Worm (Caenorhabditis elegans) whole organism, early embryonic: ENCODE data around the gene asg-2.

Experiments used
- B0310.2 ChIP-seq: sonication (generic microtip); optimal IDR thresholded peaks from 2 replicates; lab custom pipeline; 2016; ENCODE audit warnings: mild to moderate bottlenecking, missing genetic modification characterization, missing compliant biosample characterization
- F13C5.2 ChIP-seq: sonication (generic microtip); optimal IDR thresholded peaks from 2 replicates; lab custom pipeline; 2017; ENCODE audit warnings: mild to moderate bottlenecking, missing genetic modification characterization, inconsistent platforms, missing compliant biosample characterization
- aly-1 ChIP-seq: sonication (generic microtip); optimal IDR thresholded peaks from 2 replicates; lab custom pipeline; 2016; ENCODE audit warnings: missing genetic modification characterization, missing compliant biosample characterization
- ama-1 ChIP-seq: fragments of 150-350 bp; optimal IDR thresholded peaks from 2 replicates; lab custom pipeline; 2014
- ceh-13 ChIP-seq: fragments of 200-800 bp; sonication (Bioruptor generic); optimal IDR thresholded peaks from 2 replicates; lab custom pipeline; 2018; ENCODE audit warnings: mild to moderate bottlenecking, missing genetic modification characterization, missing compliant biosample characterization
- ceh-36 ChIP-seq: sonication (generic microtip); optimal IDR thresholded peaks from 2 replicates; lab custom pipeline; 2016; ENCODE audit warnings: missing genetic modification characterization, inconsistent platforms, missing compliant biosample characterization
- ets-7 ChIP-seq: sonication (generic microtip); optimal IDR thresholded peaks from 2 replicates; lab custom pipeline; 2016; ENCODE audit warnings: missing genotype, missing genetic modification characterization, missing compliant biosample characterization
- flt-1 ChIP-seq: fragments of 200-800 bp; sonication (Bioruptor generic); IDR thresholded peaks from 2 replicates; pipeline ENCODE4 v1.3.6; 2022; ENCODE audit warnings: missing genetic modification characterization, missing compliant biosample characterization
- hmbx-1 ChIP-seq: sonication (generic microtip); optimal IDR thresholded peaks from 2 replicates; lab custom pipeline; 2016; ENCODE audit warnings: mild to moderate bottlenecking, missing genetic modification characterization, missing compliant biosample characterization
- hmg-4 ChIP-seq: fragments of 200-800 bp; sonication (Bioruptor generic); optimal IDR thresholded peaks from 2 replicates; lab custom pipeline; 2018; ENCODE audit warnings: mild to moderate bottlenecking, missing genetic modification characterization, missing compliant biosample characterization
- hnd-1 ChIP-seq: sonication (generic microtip); optimal IDR thresholded peaks from 2 replicates; lab custom pipeline; 2016; ENCODE audit warnings: missing genetic modification characterization, missing compliant biosample characterization
- pes-1 ChIP-seq: fragments of 200-800 bp; sonication (Bioruptor generic); IDR thresholded peaks from 2 replicates; pipeline ENCODE4 v1.3.6; 2022; ENCODE audit warnings: missing genetic modification reagents, missing genetic modification characterization, missing compliant biosample characterization
- scrt-1 ChIP-seq: fragments of 200-800 bp; sonication (Bioruptor generic); IDR thresholded peaks from 2 replicates; pipeline ENCODE4 v1.3.6; 2022; ENCODE audit warnings: missing genetic modification characterization, missing compliant biosample characterization
- sea-1 ChIP-seq: fragments of 200-800 bp; sonication (Bioruptor generic); conservative IDR thresholded peaks from 2 replicates; pipeline ENCODE4 v1.3.6; 2022; ENCODE audit warnings: missing genetic modification characterization, missing compliant biosample characterization
- tbx-11 ChIP-seq: fragments of 200-800 bp; sonication (Bioruptor generic); IDR thresholded peaks from 2 replicates; pipeline ENCODE4 v1.3.6; 2022; ENCODE audit warnings: missing genetic modification characterization, missing compliant biosample characterization
- tbx-37 ChIP-seq: fragments of 200-800 bp; sonication (Bioruptor generic); conservative IDR thresholded peaks from 2 replicates; pipeline ENCODE4 v1.3.6; 2022; ENCODE audit warnings: missing genetic modification reagents, missing genetic modification characterization, missing compliant biosample characterization
- tra-4 ChIP-seq: sonication (generic microtip); optimal IDR thresholded peaks from 2 replicates; lab custom pipeline; 2017; ENCODE audit warnings: missing genetic modification characterization, missing compliant biosample characterization

asg-2 gene

ce11 chrX:6844394-6845072 is 3.5 kb downstream of the asg-2 start, which contains the start of gene C53B7.3:
Gene C53B7.3 (plus strand): TSS chrX:6844755.
- TF ChIP-seq hmbx-1 (tag; lab: Kevin White, UChicago) (no peak), ets-7 (tag; lab: Kevin White, UChicago) (no peak), hnd-1 (tag; lab: Kevin White, UChicago) (no peak), B0310.2 (no peak), tbx-37 (GFP tag; lab: Robert Waterston, UW) (no peak), tbx-11 (GFP tag; lab: Robert Waterston, UW) (no peak)

ce11 chrX:6845934-6846333 is 4.9 kb downstream of the asg-2 start, which contains the start of gene C53B7.2:
Gene C53B7.2 (plus strand): TSS chrX:6846234.
- TF ChIP-seq B0310.2, result no peak
- TF ChIP-seq scrt-1 (GFP tag; lab: Robert Waterston, UW), result no peak
- no peak for TF ChIP-seq F13C5.2 (tag; lab: Kevin White, UChicago)
- TF ChIP-seq aly-1 (tag; lab: Kevin White, UChicago), result no peak
- TF ChIP-seq hmbx-1 (tag; lab: Kevin White, UChicago), result no peak
- no peak for TF ChIP-seq hnd-1 (tag; lab: Kevin White, UChicago)

DNA sequence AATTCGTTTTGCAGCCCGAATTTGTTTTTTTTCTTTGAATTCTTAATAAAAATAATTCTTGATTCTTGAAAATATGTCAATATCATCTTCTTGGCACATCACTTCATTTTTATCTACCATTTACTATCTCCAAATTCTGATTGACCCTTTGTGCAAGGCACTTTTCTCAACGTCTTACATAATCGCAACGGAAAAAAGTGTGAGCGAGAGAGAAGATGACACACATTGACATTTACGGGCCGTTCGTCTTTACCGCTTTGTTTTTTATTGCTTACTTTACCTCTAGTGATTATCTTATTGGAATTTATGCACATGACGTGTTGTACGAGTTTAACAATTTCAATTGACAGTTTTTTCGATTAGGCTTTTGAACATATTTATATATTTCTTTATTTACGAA is 7.5 kb downstream of the asg-2 start:
- TF ChIP-seq ets-7 (tag; lab: Kevin White, UChicago) (no peak), ceh-36 (tag; lab: Kevin White, UChicago) (no peak), B0310.2 (no peak), pes-1 (GFP tag; lab: Robert Waterston, UW) (no peak), tbx-11 (GFP tag; lab: Robert Waterston, UW) (no peak), ama-1 (lab: Kevin White, UChicago) (no peak), hnd-1 (tag; lab: Kevin White, UChicago) (no peak), scrt-1 (GFP tag; lab: Robert Waterston, UW) (no peak), F13C5.2 (tag; lab: Kevin White, UChicago) (no peak), ceh-13 (GFP tag; lab: Kevin White, UChicago) (no peak), aly-1 (tag; lab: Kevin White, UChicago) (no peak), sea-1 (GFP tag; lab: Robert Waterston, UW) (no peak), tra-4 (tag; lab: Kevin White, UChicago) (no peak), flt-1 (GFP tag; lab: Robert Waterston, UW) (no peak), tbx-37 (GFP tag; lab: Robert Waterston, UW) (no peak), hmg-4 (no peak), hmbx-1 (tag; lab: Kevin White, UChicago) (no peak)

DNA sequence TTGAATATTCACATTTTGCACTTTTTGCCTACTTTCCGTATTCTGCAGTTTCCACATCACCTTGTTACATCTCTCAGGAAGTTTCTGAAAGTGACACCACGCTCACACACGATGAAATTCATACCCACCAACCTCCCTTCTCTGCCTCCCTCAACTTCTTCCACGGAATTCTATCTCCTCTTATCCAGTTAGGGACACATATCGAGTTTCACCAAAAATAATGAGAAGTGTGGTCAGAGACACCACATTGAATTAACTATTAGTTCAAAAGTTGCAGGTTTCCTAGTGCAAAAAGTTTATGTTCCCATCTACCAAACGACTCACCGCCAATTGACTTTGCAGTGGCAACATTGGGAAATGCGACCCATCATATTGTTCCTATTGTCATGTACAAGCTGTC is 9.4 kb downstream of the asg-2 start:
- TF ChIP-seq tbx-37 (GFP tag; lab: Robert Waterston, UW) (no peak), ceh-36 (tag; lab: Kevin White, UChicago) (no peak), ceh-13 (GFP tag; lab: Kevin White, UChicago) (no peak)

DNA sequence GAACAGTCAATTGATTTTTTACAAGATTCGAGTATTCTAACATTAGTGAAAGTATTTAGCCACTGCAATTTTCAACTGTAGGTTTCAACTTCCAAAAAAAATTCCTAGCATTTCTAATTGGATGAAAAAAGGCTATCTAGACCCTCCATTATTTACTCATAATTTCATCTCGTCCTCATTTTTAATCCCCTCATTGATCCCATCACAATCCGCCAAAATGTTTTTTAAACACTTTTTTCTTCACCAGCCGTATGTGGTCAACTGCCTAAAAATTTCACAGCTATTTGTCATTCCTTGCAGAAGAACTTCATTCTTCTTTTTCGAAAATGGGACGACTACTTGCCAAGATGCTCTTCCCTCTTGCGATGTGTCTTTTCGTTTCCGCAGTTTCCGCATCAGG is 12.3 kb downstream of the asg-2 start, which contains the start of gene rig-3:
Gene rig-3 (plus strand): TSS at position 301 of the 400 bp plus-strand sequence.
- TF ChIP-seq ets-7 (tag; lab: Kevin White, UChicago) (no peak), tbx-37 (GFP tag; lab: Robert Waterston, UW) (no peak), sea-1 (GFP tag; lab: Robert Waterston, UW) (no peak), hmg-4 (no peak), F13C5.2 (tag; lab: Kevin White, UChicago) (no peak), aly-1 (tag; lab: Kevin White, UChicago) (no peak), ama-1 (lab: Kevin White, UChicago) (no peak)

DNA sequence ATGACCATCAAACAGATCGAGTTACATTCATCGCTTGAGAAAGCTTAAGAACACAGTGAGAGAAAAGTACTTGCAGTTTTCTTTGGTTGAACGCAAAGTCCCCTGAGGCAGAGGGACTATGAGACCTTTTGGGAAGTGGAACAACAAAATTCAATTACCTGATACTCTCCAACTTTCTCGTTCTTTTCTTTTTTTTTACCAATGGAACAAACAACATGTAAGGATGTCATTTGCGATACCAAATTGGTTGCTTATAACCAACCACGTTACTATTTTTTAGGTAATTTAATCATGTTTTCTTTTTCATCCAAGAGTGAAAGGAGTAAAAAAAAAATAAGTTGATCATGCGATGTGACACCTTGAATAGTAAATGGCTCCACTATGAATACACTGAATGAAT is 15.7 kb downstream of the asg-2 start:
- TF ChIP-seq hmbx-1 (tag; lab: Kevin White, UChicago) (no peak), pes-1 (GFP tag; lab: Robert Waterston, UW) (no peak), B0310.2 (no peak), tbx-37 (GFP tag; lab: Robert Waterston, UW) (no peak), F13C5.2 (tag; lab: Kevin White, UChicago) (no peak)

- TF ChIP-seq sea-1 (GFP tag; lab: Robert Waterston, UW) (no peak), hmbx-1 (tag; lab: Kevin White, UChicago) (no peak), aly-1 (tag; lab: Kevin White, UChicago) (no peak), ceh-36 (tag; lab: Kevin White, UChicago) (no peak), pes-1 (GFP tag; lab: Robert Waterston, UW) (no peak), ama-1 (lab: Kevin White, UChicago) (no peak), tbx-37 (GFP tag; lab: Robert Waterston, UW) (no peak), scrt-1 (GFP tag; lab: Robert Waterston, UW) (no peak), hmg-4 (no peak), tbx-11 (GFP tag; lab: Robert Waterston, UW) (no peak), flt-1 (GFP tag; lab: Robert Waterston, UW) (no peak), ceh-13 (GFP tag; lab: Kevin White, UChicago) (no peak), ets-7 (tag; lab: Kevin White, UChicago) (no peak), hnd-1 (tag; lab: Kevin White, UChicago) (no peak), tra-4 (tag; lab: Kevin White, UChicago) (no peak), F13C5.2 (tag; lab: Kevin White, UChicago) (no peak), B0310.2 (no peak)
These were observed 20.5 kb downstream of the asg-2 start for ce11 chrX:6861564-6861963.
